Worm (Caenorhabditis elegans) whole organism, L1 larva: Measurements from ENCODE around the gene jamp-1.

ENCODE experiments used
- F16B12.6 ChIP-seq: fragments of 150-350 bp; optimal IDR thresholded peaks from 2 replicates; lab custom pipeline; 2014; ENCODE audit warnings: missing biosample characterization, missing genetic modification characterization
- Y116A8C.19 ChIP-seq: sonication (generic microtip); optimal IDR thresholded peaks from 2 replicates; lab custom pipeline; 2016; ENCODE audit warnings: missing compliant biosample characterization, missing genetic modification characterization, borderline replicate concordance
- aly-2 ChIP-seq: fragments of 150-350 bp; optimal IDR thresholded peaks from 2 replicates; lab custom pipeline; 2014; ENCODE audit warnings: missing biosample characterization, missing genetic modification characterization
- ama-1 ChIP-seq: fragments of 150-350 bp; optimal IDR thresholded peaks from 2 replicates; lab custom pipeline; 2014
- blmp-1 ChIP-seq: fragments of 150-350 bp; optimal IDR thresholded peaks from 2 replicates; lab custom pipeline; 2014; ENCODE audit warnings: missing biosample characterization, missing genetic modification characterization
- ceh-63 ChIP-seq: fragments of 200-800 bp; sonication (Bioruptor generic); optimal IDR thresholded peaks from 2 replicates; lab custom pipeline; 2018; ENCODE audit warnings: mild to moderate bottlenecking, missing genetic modification characterization, missing compliant biosample characterization
- ceh-8 ChIP-seq: fragments of 200-800 bp; sonication (Bioruptor generic); optimal IDR thresholded peaks from 2 replicates; lab custom pipeline; 2018; ENCODE audit warnings: mild to moderate bottlenecking, missing genetic modification characterization, moderate library complexity, missing compliant biosample characterization
- ceh-82 ChIP-seq, 3 experiments: fragments of 150-350 bp in 1 of 3; sonication (generic microtip) in 2 of 3; optimal IDR thresholded peaks; 2 replicates each; lab custom pipeline; 2014 to 2017; ENCODE audit warnings: missing biosample characterization in 3 of 3, missing genetic modification characterization in 3 of 3
- ces-1 ChIP-seq: fragments of 150-350 bp; optimal IDR thresholded peaks from 2 replicates; lab custom pipeline; 2014; ENCODE audit warnings: missing biosample characterization, missing genetic modification reagents, missing genetic modification characterization
- dsc-1 ChIP-seq: sonication (generic microtip); optimal IDR thresholded peaks from 2 replicates; lab custom pipeline; 2016; ENCODE audit warnings: mild to moderate bottlenecking, missing genetic modification characterization, missing compliant biosample characterization
- efl-1 ChIP-seq, 4 experiments: fragments of 150-350 bp; optimal IDR thresholded peaks in 3 of 4; peaks in 1 of 4; 1 replicate in 1 of 4; 2 replicates in 3 of 4; lab custom pipeline; 2014; ENCODE audit warnings: missing biosample characterization in 2 of 4, missing genetic modification characterization in 2 of 4, missing genetic modification reagents in 2 of 4
- efl-3 ChIP-seq: fragments of 200-800 bp; sonication (Bioruptor generic); optimal IDR thresholded peaks from 2 replicates; lab custom pipeline; 2018; ENCODE audit warnings: mild to moderate bottlenecking, missing genetic modification characterization, missing compliant biosample characterization
- elt-2 ChIP-seq: sonication (generic microtip); optimal IDR thresholded peaks from 2 replicates; lab custom pipeline; 2016; ENCODE audit warnings: missing genetic modification characterization, mild to moderate bottlenecking, inconsistent platforms, missing compliant biosample characterization, missing genetic modification reagents
- elt-3 ChIP-seq, 6 experiments: fragments of 150-350 bp in 1 of 6; sonication (generic microtip); optimal IDR thresholded peaks; 2 replicates each; lab custom pipeline; 2017 to 2018; ENCODE audit warnings: missing biosample characterization in 6 of 6, missing genetic modification characterization in 6 of 6, inconsistent platforms in 1 of 6
- fkh-10 ChIP-seq: sonication (generic microtip); optimal IDR thresholded peaks from 2 replicates; lab custom pipeline; 2017; ENCODE audit warnings: missing biosample characterization, missing genetic modification reagents, missing genetic modification characterization
- fkh-4 ChIP-seq: sonication (generic microtip); optimal IDR thresholded peaks from 2 replicates; lab custom pipeline; 2016; ENCODE audit warnings: missing compliant biosample characterization, missing genetic modification characterization, borderline replicate concordance
- hlh-4 ChIP-seq: sonication (generic microtip); optimal IDR thresholded peaks from 2 replicates; lab custom pipeline; 2016; ENCODE audit warnings: mild to moderate bottlenecking, missing genetic modification characterization, missing compliant biosample characterization
- hpl-2 ChIP-seq: fragments of 150-350 bp; optimal IDR thresholded peaks from 2 replicates; lab custom pipeline; 2014; ENCODE audit warnings: missing biosample characterization, missing genetic modification reagents, missing genetic modification characterization
- lin-13 ChIP-seq: fragments of 150-350 bp; optimal IDR thresholded peaks from 2 replicates; lab custom pipeline; 2014; ENCODE audit warnings: missing biosample characterization, missing genetic modification reagents, missing genetic modification characterization
- lin-14 ChIP-seq: fragments of 200-800 bp; sonication (Bioruptor generic); optimal IDR thresholded peaks from 2 replicates; lab custom pipeline; 2018; ENCODE audit warnings: mild to moderate bottlenecking, missing genetic modification characterization, moderate library complexity, missing compliant biosample characterization
- lin-15B ChIP-seq: fragments of 150-350 bp; sonication (generic microtip); optimal IDR thresholded peaks from 3 replicates; lab custom pipeline; 2014; ENCODE audit warnings: missing biosample characterization, missing genetic modification characterization
- lin-35 ChIP-seq, 2 experiments: fragments of 150-350 bp; optimal IDR thresholded peaks; 2 replicates each; lab custom pipeline; 2014; ENCODE audit warnings: missing biosample characterization in 2 of 2, missing genetic modification characterization in 2 of 2, missing genetic modification reagents in 2 of 2
- lsy-2 ChIP-seq, 2 experiments: fragments of 150-350 bp; optimal IDR thresholded peaks; 2 replicates each; lab custom pipeline; 2014; ENCODE audit warnings: missing biosample characterization in 2 of 2, missing genetic modification characterization in 2 of 2
- mdl-1 ChIP-seq, 2 experiments: fragments of 150-350 bp; optimal IDR thresholded peaks; 2 replicates each; lab custom pipeline; 2014 to 2017; ENCODE audit warnings: missing biosample characterization in 2 of 2, missing genetic modification characterization in 2 of 2, inconsistent platforms in 1 of 2
- mef-2 ChIP-seq: fragments of 150-350 bp; optimal IDR thresholded peaks from 2 replicates; lab custom pipeline; 2014; ENCODE audit warnings: missing biosample characterization, missing genetic modification characterization
- mep-1 ChIP-seq: fragments of 150-350 bp; optimal IDR thresholded peaks from 2 replicates; lab custom pipeline; 2014; ENCODE audit warnings: missing biosample characterization, missing genetic modification characterization
- nhr-11 ChIP-seq: fragments of 150-350 bp; optimal IDR thresholded peaks from 2 replicates; lab custom pipeline; 2014; ENCODE audit warnings: missing biosample characterization, missing genetic modification characterization
- nhr-12 ChIP-seq: sonication (generic microtip); optimal IDR thresholded peaks from 2 replicates; lab custom pipeline; 2017; ENCODE audit warnings: missing biosample characterization, missing genetic modification characterization
- nhr-19 ChIP-seq: fragments of 200-800 bp; sonication (Bioruptor generic); conservative IDR thresholded peaks from 2 replicates; pipeline ENCODE4 v1.3.6; 2022; ENCODE audit warnings: missing genetic modification characterization, missing compliant biosample characterization
- nhr-28 ChIP-seq: fragments of 150-350 bp; optimal IDR thresholded peaks from 2 replicates; lab custom pipeline; 2014; ENCODE audit warnings: missing biosample characterization, missing genetic modification characterization
- nhr-71 ChIP-seq: sonication (generic microtip); optimal IDR thresholded peaks from 2 replicates; lab custom pipeline; 2016; ENCODE audit warnings: mild to moderate bottlenecking, missing genetic modification characterization, moderate library complexity, missing compliant biosample characterization
- nhr-76 ChIP-seq: sonication (generic microtip); optimal IDR thresholded peaks from 2 replicates; lab custom pipeline; 2017; ENCODE audit warnings: missing biosample characterization, missing genetic modification characterization
- nhr-77 ChIP-seq: fragments of 150-350 bp; optimal IDR thresholded peaks from 2 replicates; lab custom pipeline; 2014; ENCODE audit warnings: missing biosample characterization, missing genetic modification characterization
- nhr-85 ChIP-seq: sonication (generic microtip); peaks from one replicate; lab custom pipeline; 2016; ENCODE audit warnings: missing genetic modification characterization, inconsistent platforms, missing compliant biosample characterization
- nhr-90 ChIP-seq: sonication (generic microtip); optimal IDR thresholded peaks from 2 replicates; lab custom pipeline; 2016; ENCODE audit warnings: mild to moderate bottlenecking, missing genetic modification characterization, missing compliant biosample characterization; ENCODE audit not compliant: poor library complexity
- pag-3 ChIP-seq: sonication (generic microtip); optimal IDR thresholded peaks from 2 replicates; lab custom pipeline; 2017; ENCODE audit warnings: missing genetic modification characterization, mild to moderate bottlenecking, missing compliant biosample characterization, antibody characterized with exemption, borderline replicate concordance; ENCODE audit not compliant: insufficient read depth
- pqm-1 ChIP-seq: sonication (generic microtip); optimal IDR thresholded peaks from 3 replicates; lab custom pipeline; 2017; ENCODE audit warnings: missing biosample characterization, missing genetic modification characterization
- rnt-1 ChIP-seq: sonication (generic microtip); optimal IDR thresholded peaks from 2 replicates; lab custom pipeline; 2016; ENCODE audit warnings: mild to moderate bottlenecking, missing genetic modification characterization, moderate library complexity, missing compliant biosample characterization
- snu-23 ChIP-seq: sonication (generic microtip); optimal IDR thresholded peaks from 2 replicates; lab custom pipeline; 2016; ENCODE audit warnings: missing genetic modification characterization, missing compliant biosample characterization
- sox-4 ChIP-seq: sonication (generic microtip); optimal IDR thresholded peaks from 2 replicates; lab custom pipeline; 2016; ENCODE audit warnings: missing genetic modification characterization, missing compliant biosample characterization
- sup-37 ChIP-seq: fragments of 200-800 bp; sonication (Bioruptor generic); optimal IDR thresholded peaks from 2 replicates; lab custom pipeline; 2018; ENCODE audit warnings: mild to moderate bottlenecking, missing genetic modification characterization, missing compliant biosample characterization
- unc-86 ChIP-seq: sonication (generic microtip); optimal IDR thresholded peaks from 2 replicates; lab custom pipeline; 2016; ENCODE audit warnings: missing genetic modification characterization, missing compliant biosample characterization
- vab-15 ChIP-seq: sonication (generic microtip); optimal IDR thresholded peaks from 2 replicates; lab custom pipeline; 2017; ENCODE audit warnings: missing genotype, mild to moderate bottlenecking, missing genetic modification characterization, missing compliant biosample characterization
- xbp-1 ChIP-seq: sonication (generic microtip); optimal IDR thresholded peaks from 2 replicates; lab custom pipeline; 2016; ENCODE audit warnings: missing genetic modification characterization, missing compliant biosample characterization
- ztf-11 ChIP-seq, 2 experiments: sonication (generic microtip); optimal IDR thresholded peaks; 2 replicates each; lab custom pipeline; 2016 to 2017; ENCODE audit warnings: missing genetic modification characterization in 2 of 2, missing biosample characterization in 1 of 2, missing compliant biosample characterization in 1 of 2
- ztf-4 ChIP-seq: fragments of 150-350 bp; optimal IDR thresholded peaks from 2 replicates; lab custom pipeline; 2014; ENCODE audit warnings: missing biosample characterization, missing genetic modification characterization

jamp-1 gene

DNA sequence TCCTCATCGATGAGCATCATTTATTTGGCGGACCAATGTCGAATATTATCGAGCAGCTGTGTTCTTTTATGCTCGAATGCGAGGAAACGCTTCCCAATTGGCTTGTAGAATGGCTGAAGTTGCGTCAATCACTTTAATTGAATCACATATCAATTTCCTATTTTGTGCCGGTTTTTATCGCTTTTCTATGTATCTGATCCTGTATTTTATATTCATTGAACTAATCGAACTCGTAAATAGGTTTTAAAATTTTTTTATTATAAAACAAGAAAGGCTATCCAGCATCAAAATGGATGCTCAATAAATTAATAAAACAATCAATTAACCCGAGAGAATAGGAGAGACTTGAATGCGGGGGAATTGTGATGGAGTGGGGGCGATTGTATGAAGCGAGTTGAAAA lies 47.7 kb upstream of the jamp-1 start:
- TF ChIP-seq dsc-1 (tag; lab: Kevin White, UChicago), result no peak
- TF ChIP-seq hlh-4, result no peak
- peak; percentile 71 for TF ChIP-seq aly-2
- TF ChIP-seq nhr-85 (tag; lab: Kevin White, UChicago), result peak; percentile 30
- peak; percentile 22 to 55 for TF ChIP-seq lsy-2 (tag; optimal IDR thresholded peaks at IDR 0.05; lab: Kevin White, UChicago)
- no peak for TF ChIP-seq F16B12.6 (tag; lab: Kevin White, UChicago)
- TF ChIP-seq rnt-1, result peak; percentile 28
- no peak for TF ChIP-seq sox-4
- peak in 1 of 2 experiments; percentile 24 for TF ChIP-seq efl-1 (optimal IDR thresholded peaks at IDR 0.05; lab: Kevin White, UChicago)
- TF ChIP-seq efl-1 (GFP tag; optimal IDR thresholded peaks at IDR 0.05 in 1 of 2; lab: Kevin White, UChicago), result peak in 1 of 2 experiments; percentile 82
- TF ChIP-seq nhr-90 (tag; lab: Kevin White, UChicago), result peak; percentile 23
- TF ChIP-seq nhr-12 (tag; lab: Kevin White, UChicago), result no peak
- TF ChIP-seq pqm-1 (tag; lab: Kevin White, UChicago), result no peak
- no peak for TF ChIP-seq ceh-82 (tag; optimal IDR thresholded peaks at IDR 0.05; lab: Kevin White, UChicago)
- peak; percentile 87 for TF ChIP-seq ama-1
- TF ChIP-seq nhr-71 (tag; lab: Kevin White, UChicago), result peak; percentile 26
- TF ChIP-seq xbp-1 (tag; lab: Kevin White, UChicago), result peak; percentile 60
- peak; percentile 16 for TF ChIP-seq snu-23 (GFP tag; lab: Kevin White, UChicago)
- TF ChIP-seq blmp-1 (tag; lab: Kevin White, UChicago), result no peak
- no peak for TF ChIP-seq unc-86

DNA sequence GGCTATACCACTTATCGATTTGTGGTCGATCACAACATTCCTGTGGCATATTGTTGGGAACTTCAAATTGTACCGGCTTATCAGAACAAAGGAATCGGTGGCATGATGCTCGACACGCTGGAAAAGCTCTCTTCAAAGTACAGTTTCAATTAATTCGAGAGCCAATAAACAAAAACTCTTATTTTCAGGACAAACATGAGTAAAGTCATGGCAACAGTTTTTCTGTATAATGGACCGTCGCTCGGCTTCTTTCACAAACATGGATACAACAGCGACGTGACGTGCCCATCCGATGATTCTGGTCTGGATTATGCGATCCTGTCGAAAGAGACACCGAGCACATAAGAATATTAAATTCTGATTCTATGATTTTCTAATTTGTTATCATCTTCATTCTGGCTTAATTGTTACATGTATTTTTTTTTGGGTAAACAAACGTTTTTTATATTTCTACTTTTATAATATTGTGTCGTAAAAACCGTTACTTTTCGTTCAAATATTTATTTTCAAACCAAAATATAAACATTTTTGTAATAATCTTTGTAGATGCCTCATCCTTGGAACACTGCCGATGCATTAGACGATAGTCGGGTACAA lies 45.6 kb upstream of the jamp-1 start, which contains the start of gene smut-1:
TSS of gene smut-1 (plus strand) at position 547 of the 597 bp plus-strand sequence.
- TF ChIP-seq efl-1 (optimal IDR thresholded peaks at IDR 0.05; lab: Kevin White, UChicago) (no peak), efl-1 (GFP tag; optimal IDR thresholded peaks at IDR 0.05 in 1 of 2; lab: Kevin White, UChicago) (peak in 1 of 2 experiments; percentile 91), hpl-2 (GFP tag; lab: Kevin White, UChicago) (no peak), nhr-19 (GFP tag; lab: Robert Waterston, UW) (no peak), nhr-76 (tag; lab: Kevin White, UChicago) (no peak)

DNA sequence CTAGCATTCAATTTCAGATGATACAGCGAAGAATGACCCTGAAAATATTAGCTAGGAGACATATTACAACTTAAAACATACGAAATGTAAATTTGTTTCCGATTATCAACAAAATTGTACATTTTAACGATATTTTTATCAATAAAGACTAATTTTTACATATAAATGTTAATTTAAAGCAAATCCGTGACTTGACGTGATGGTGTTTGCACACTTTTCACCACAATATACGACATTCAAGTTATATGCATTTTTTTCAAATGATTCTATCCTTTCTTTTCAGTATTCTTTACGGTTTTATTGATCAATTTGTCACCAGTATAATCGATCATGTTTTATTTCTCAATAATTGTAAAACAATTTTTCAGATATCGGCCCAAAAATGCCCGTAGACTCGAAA lies 44.8 kb upstream of the jamp-1 start, which contains the start of gene Y38A10A.7:
TSS of gene Y38A10A.7 (plus strand) at position 369 of the 400 bp plus-strand sequence.
- TF ChIP-seq mep-1 (tag; lab: Kevin White, UChicago) (peak; percentile 67), ceh-8 (no peak), ces-1 (GFP tag; lab: Kevin White, UChicago) (no peak), Y116A8C.19 (tag; lab: Kevin White, UChicago) (no peak), mdl-1 (tag; optimal IDR thresholded peaks at IDR 0.05; lab: Kevin White, UChicago) (no peak), lsy-2 (tag; optimal IDR thresholded peaks at IDR 0.05; lab: Kevin White, UChicago) (peak; percentile 45 to 46), sox-4 (no peak), nhr-11 (tag; lab: Kevin White, UChicago) (no peak), nhr-28 (no peak), lin-13 (no peak), fkh-4 (no peak), unc-86 (no peak), ceh-63 (GFP tag; lab: Kevin White, UChicago) (no peak), ztf-11 (tag; optimal IDR thresholded peaks at IDR 0.05; lab: Kevin White, UChicago) (no peak), nhr-85 (tag; lab: Kevin White, UChicago) (peak; percentile 43), fkh-10 (GFP tag; lab: Kevin White, UChicago) (no peak), nhr-77 (tag; lab: Kevin White, UChicago) (no peak), snu-23 (GFP tag; lab: Kevin White, UChicago) (peak; percentile 38), hlh-4 (no peak), vab-15 (tag; lab: Kevin White, UChicago) (no peak), nhr-76 (tag; lab: Kevin White, UChicago) (no peak), elt-3 (tag; optimal IDR thresholded peaks at IDR 0.05; lab: Kevin White, UChicago) (no peak), pag-3 (no peak), sup-37 (GFP tag; lab: Kevin White, UChicago) (no peak), lin-14 (GFP tag; lab: Kevin White, UChicago) (peak; percentile 17), lin-15B (tag; lab: Kevin White, UChicago) (no peak), nhr-19 (GFP tag; lab: Robert Waterston, UW) (peak; percentile 11; the same call in 1 of the 2 replicates), mef-2 (tag; lab: Kevin White, UChicago) (no peak), ztf-4 (tag; lab: Kevin White, UChicago) (no peak), elt-2 (tag; lab: Kevin White, UChicago) (peak; percentile 5), aly-2 (no peak), nhr-71 (tag; lab: Kevin White, UChicago) (peak; percentile 22), lin-35 (GFP tag; optimal IDR thresholded peaks at IDR 0.05; lab: Kevin White, UChicago) (peak; percentile 40 to 57), efl-3 (GFP tag; lab: Kevin White, UChicago) (no peak)
